Fruit fly (Drosophila melanogaster) whole organism, prepupa: ENCODE measurements around the gene Tsp.

Experiments used
- Blimp-1 ChIP-seq: fragments of 200-800 bp; sonication (Bioruptor generic); optimal IDR thresholded peaks from 3 replicates; lab custom pipeline; 2017; ENCODE audit warnings: missing biosample characterization, missing genetic modification characterization, mild to moderate bottlenecking, moderate library complexity, missing genetic modification reagents
- CG10631 ChIP-seq: fragments of 200-800 bp; sonication (Bioruptor generic); optimal IDR thresholded peaks from 2 replicates; lab custom pipeline; 2016; ENCODE audit warnings: missing biosample characterization, missing genetic modification characterization
- CG10669 ChIP-seq: fragments of 200-800 bp; sonication (Bioruptor generic); optimal IDR thresholded peaks from 3 replicates; lab custom pipeline; 2018; ENCODE audit warnings: missing biosample characterization, mild to moderate bottlenecking, missing genetic modification characterization, moderate library complexity
- CG16779 ChIP-seq: fragments of 200-800 bp; sonication (Bioruptor generic); optimal IDR thresholded peaks from 3 replicates; lab custom pipeline; 2017; ENCODE audit warnings: missing biosample characterization, mild to moderate bottlenecking, missing genetic modification characterization
- CG34406 ChIP-seq: fragments of 200-800 bp; sonication (Bioruptor generic); optimal IDR thresholded peaks from 3 replicates; lab custom pipeline; 2016; ENCODE audit warnings: missing biosample characterization, missing genetic modification characterization
- CG6854 ChIP-seq: fragments of 200-800 bp; sonication (Bioruptor generic); optimal IDR thresholded peaks from 2 replicates; lab custom pipeline; 2017; ENCODE audit warnings: missing biosample characterization, mild to moderate bottlenecking, missing genetic modification characterization
- CG9139 ChIP-seq: fragments of 200-800 bp; sonication (Bioruptor generic); optimal IDR thresholded peaks from 3 replicates; lab custom pipeline; 2017; ENCODE audit warnings: missing biosample characterization, mild to moderate bottlenecking, missing genetic modification characterization
- Eip75B ChIP-seq: fragments of 200-800 bp; sonication (Bioruptor generic); optimal IDR thresholded peaks from 3 replicates; lab custom pipeline; 2016; ENCODE audit warnings: missing biosample characterization, missing genetic modification characterization
- Lpt ChIP-seq: fragments of 200-800 bp; sonication (Bioruptor generic); optimal IDR thresholded peaks from 3 replicates; lab custom pipeline; 2016; ENCODE audit warnings: missing biosample characterization, missing genetic modification characterization
- acj6 ChIP-seq: fragments of 200-800 bp; sonication (Bioruptor generic); optimal IDR thresholded peaks from 3 replicates; lab custom pipeline; 2016; ENCODE audit warnings: missing biosample characterization, missing genetic modification characterization
- eg ChIP-seq: fragments of 200-800 bp; sonication (Bioruptor generic); IDR thresholded peaks from 3 replicates; pipeline ENCODE4 v1.3.6; 2022; ENCODE audit warnings: missing biosample characterization, missing genetic modification characterization
- svp ChIP-seq: fragments of 200-800 bp; sonication (Bioruptor generic); peaks from one replicate; lab custom pipeline; 2016; ENCODE audit warnings: missing biosample characterization, missing genetic modification characterization

DNA sequence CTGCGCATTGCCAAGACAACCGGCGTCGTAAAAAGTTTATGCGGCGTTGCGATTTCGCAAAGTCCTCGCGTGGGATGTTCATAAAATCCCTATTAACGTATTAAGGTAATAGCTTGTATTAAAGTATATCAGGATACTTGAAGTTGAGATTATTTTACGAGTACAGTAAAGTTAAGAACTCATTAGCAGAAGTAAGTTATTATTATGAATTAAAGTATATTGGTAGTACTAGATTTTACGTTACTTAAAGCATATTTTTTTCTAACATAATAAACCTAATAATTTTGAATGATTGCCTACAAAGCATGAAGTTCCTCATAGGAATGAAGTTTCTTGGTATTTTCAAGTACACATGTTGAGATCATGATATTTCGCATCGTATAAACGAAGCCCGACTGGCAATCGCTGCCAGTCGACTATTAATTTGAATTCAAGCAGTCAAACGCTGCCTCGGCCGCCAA, 15.1 kb downstream of the Tsp start:
- TF ChIP-seq acj6 (GFP tag; lab: Kevin White, UChicago), result peak; percentile 51
- TF ChIP-seq CG9139 (GFP tag; lab: Kevin White, UChicago), result peak; percentile 62
- TF ChIP-seq svp (GFP tag; lab: Kevin White, UChicago), result peak; percentile 81
- TF ChIP-seq CG16779 (tag; lab: Kevin White, UChicago), result no peak
- TF ChIP-seq CG34406 (GFP tag; lab: Kevin White, UChicago), result peak; percentile 44
- TF ChIP-seq CG6854 (GFP tag; lab: Kevin White, UChicago), result peak; percentile 38
- peak; percentile 64 for TF ChIP-seq Lpt (GFP tag; lab: Kevin White, UChicago)
- no peak for TF ChIP-seq Blimp-1
- TF ChIP-seq CG10669 (GFP tag; lab: Kevin White, UChicago), result peak; percentile 62
- TF ChIP-seq CG10631, result peak; percentile 61
- TF ChIP-seq eg (GFP tag; lab: Robert Waterston, UW), result peak; percentile 42; the same call in 1 of the 3 replicates
- TF ChIP-seq Eip75B, result peak; percentile 68
